Fruit fly (Drosophila melanogaster): ENCODE measurements around the gene Spindly.

DNA sequence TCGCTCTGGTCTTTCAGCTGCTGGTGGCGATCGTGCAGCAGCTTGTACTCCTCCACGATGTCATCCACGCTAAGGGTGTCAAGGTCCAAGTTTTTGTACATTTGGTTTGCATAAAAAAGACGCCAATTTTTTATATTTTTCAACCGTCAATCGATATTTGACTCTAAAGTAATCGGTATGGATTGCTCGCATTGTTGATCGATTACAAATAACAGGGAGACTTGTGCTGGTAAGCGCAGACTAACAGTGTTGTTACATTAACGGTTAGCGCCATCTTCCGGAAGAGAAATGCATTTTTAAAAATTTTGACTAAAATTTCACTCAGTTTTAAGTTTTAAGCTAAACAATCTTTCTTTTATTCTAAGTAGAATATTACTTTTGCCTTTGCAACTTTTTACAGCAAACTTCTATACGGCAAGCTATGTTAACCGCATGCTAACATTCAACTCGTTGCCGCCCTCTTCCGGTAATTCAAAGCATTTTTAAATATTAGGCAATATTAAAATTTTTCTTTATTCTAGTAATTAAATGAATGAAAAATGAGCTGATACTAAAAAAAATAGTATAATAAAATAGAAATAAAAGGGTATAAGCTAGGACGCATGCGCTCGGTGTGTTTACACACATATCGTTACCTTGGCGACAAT is at the start of gene Spindly, which contains the start of gene IFT57:
- TF ChIP-seq CG2875 (GFP tag; optimal IDR thresholded peaks at IDR 0.05) = no peak
- TF ChIP-seq Hsf (GFP tag; optimal IDR thresholded peaks at IDR 0.05) = no peak

Measured in whole organism, embryonic.